Worm (Caenorhabditis elegans) whole organism, L2 larva: ENCODE measurements around the gene F53A3.7.

Experiments
- C34F6.9 ChIP-seq: fragments of 150-350 bp; optimal IDR thresholded peaks from 2 replicates; lab custom pipeline; 2014; ENCODE audit warnings: missing biosample characterization, missing genetic modification characterization
- F13H6.1 ChIP-seq: sonication (generic microtip); optimal IDR thresholded peaks from 2 replicates; lab custom pipeline; 2016; ENCODE audit warnings: missing genetic modification characterization, missing compliant biosample characterization
- R02D3.7 ChIP-seq: fragments of 150-350 bp; optimal IDR thresholded peaks from 2 replicates; lab custom pipeline; 2014; ENCODE audit warnings: missing biosample characterization, missing genetic modification characterization
- Y55F3AM.14 ChIP-seq: fragments of 200-800 bp; sonication (Bioruptor generic); optimal IDR thresholded peaks from 2 replicates; lab custom pipeline; 2018; ENCODE audit warnings: mild to moderate bottlenecking, missing genetic modification characterization, missing compliant biosample characterization
- ZK546.5 ChIP-seq: sonication (generic microtip); optimal IDR thresholded peaks from 2 replicates; lab custom pipeline; 2017; ENCODE audit warnings: missing biosample characterization, missing genetic modification characterization
- alr-1 ChIP-seq: fragments of 150-350 bp; optimal IDR thresholded peaks from 2 replicates; lab custom pipeline; 2014; ENCODE audit warnings: missing biosample characterization, missing genetic modification characterization
- aly-2 ChIP-seq: fragments of 150-350 bp; optimal IDR thresholded peaks from 2 replicates; lab custom pipeline; 2014; ENCODE audit warnings: missing biosample characterization, missing genetic modification characterization
- ama-1 ChIP-seq: fragments of 150-350 bp; optimal IDR thresholded peaks from 2 replicates; lab custom pipeline; 2018; ENCODE audit warnings: inconsistent platforms
- blmp-1 ChIP-seq: sonication (generic microtip); optimal IDR thresholded peaks from 2 replicates; lab custom pipeline; 2017; ENCODE audit warnings: missing genetic modification characterization, mild to moderate bottlenecking, missing compliant biosample characterization, antibody characterized with exemption, moderate library complexity; ENCODE audit not compliant: insufficient read depth
- ceh-16 ChIP-seq: fragments of 150-350 bp; optimal IDR thresholded peaks from 2 replicates; lab custom pipeline; 2014; ENCODE audit warnings: missing biosample characterization, missing genetic modification characterization
- ceh-82 ChIP-seq: fragments of 150-350 bp; optimal IDR thresholded peaks from 2 replicates; lab custom pipeline; 2014; ENCODE audit warnings: missing biosample characterization, missing genetic modification characterization
- crh-2 ChIP-seq: sonication (generic microtip); optimal IDR thresholded peaks from 2 replicates; lab custom pipeline; 2017; ENCODE audit warnings: missing biosample characterization, missing genetic modification characterization
- dmd-4 ChIP-seq: sonication (generic microtip); optimal IDR thresholded peaks from 2 replicates; lab custom pipeline; 2017; ENCODE audit warnings: missing biosample characterization, missing genetic modification characterization
- egl-27 ChIP-seq: sonication (generic microtip); optimal IDR thresholded peaks from 3 replicates; lab custom pipeline; 2017; ENCODE audit warnings: missing biosample characterization, missing genetic modification reagents, missing genetic modification characterization
- elt-1 ChIP-seq: fragments of 150-350 bp; optimal IDR thresholded peaks from 2 replicates; lab custom pipeline; 2014; ENCODE audit warnings: missing biosample characterization, missing genetic modification characterization
- elt-3 ChIP-seq: sonication (generic microtip); optimal IDR thresholded peaks from 2 replicates; lab custom pipeline; 2017; ENCODE audit warnings: missing biosample characterization, missing genetic modification characterization
- fos-1 ChIP-seq: fragments of 150-350 bp; optimal IDR thresholded peaks from 2 replicates; lab custom pipeline; 2014; ENCODE audit warnings: missing biosample characterization, missing genetic modification characterization
- gmeb-1 ChIP-seq: fragments of 150-350 bp; optimal IDR thresholded peaks from 2 replicates; lab custom pipeline; 2014; ENCODE audit warnings: missing biosample characterization, missing genetic modification characterization
- lin-11 ChIP-seq: fragments of 150-350 bp; sonication (generic microtip); optimal IDR thresholded peaks from 2 replicates; lab custom pipeline; 2014; ENCODE audit warnings: missing biosample characterization, missing genetic modification characterization, inconsistent platforms, mixed read lengths
- lin-13 ChIP-seq: fragments of 150-350 bp; optimal IDR thresholded peaks from 2 replicates; lab custom pipeline; 2014; ENCODE audit warnings: missing biosample characterization, missing genetic modification reagents, missing genetic modification characterization
- lin-39 ChIP-seq: fragments of 150-350 bp; optimal IDR thresholded peaks from 2 replicates; lab custom pipeline; 2014; ENCODE audit warnings: missing biosample characterization, missing genetic modification reagents, missing genetic modification characterization
- lsy-2 ChIP-seq, 2 experiments: fragments of 150-350 bp in 1 of 2; sonication (generic microtip) in 1 of 2; optimal IDR thresholded peaks; 2 replicates each; lab custom pipeline; 2014 to 2017; ENCODE audit warnings: missing biosample characterization in 2 of 2, missing genetic modification characterization in 2 of 2
- mab-5 ChIP-seq: fragments of 150-350 bp; optimal IDR thresholded peaks from 2 replicates; lab custom pipeline; 2014; ENCODE audit warnings: missing biosample characterization, missing genetic modification characterization
- mbf-1 ChIP-seq: sonication (generic microtip); optimal IDR thresholded peaks from 2 replicates; lab custom pipeline; 2017; ENCODE audit warnings: missing biosample characterization, missing genetic modification characterization
- mdl-1 ChIP-seq, 2 experiments: fragments of 150-350 bp in 1 of 2; sonication (generic microtip) in 1 of 2; optimal IDR thresholded peaks; 2 replicates each; lab custom pipeline; 2017; ENCODE audit warnings: missing biosample characterization in 2 of 2, missing genetic modification characterization in 2 of 2
- nhr-10 ChIP-seq: sonication (generic microtip); optimal IDR thresholded peaks from 2 replicates; lab custom pipeline; 2017; ENCODE audit warnings: missing biosample characterization, missing genetic modification characterization
- nhr-11 ChIP-seq: fragments of 150-350 bp; optimal IDR thresholded peaks from 2 replicates; lab custom pipeline; 2014; ENCODE audit warnings: missing biosample characterization, missing genetic modification characterization
- nhr-12 ChIP-seq: fragments of 150-350 bp; optimal IDR thresholded peaks from 2 replicates; lab custom pipeline; 2014; ENCODE audit warnings: missing biosample characterization, missing genetic modification characterization
- nhr-129 ChIP-seq: fragments of 150-350 bp; optimal IDR thresholded peaks from 2 replicates; lab custom pipeline; 2014; ENCODE audit warnings: missing biosample characterization, missing genetic modification characterization
- nhr-21 ChIP-seq: fragments of 150-350 bp; optimal IDR thresholded peaks from 2 replicates; lab custom pipeline; 2014; ENCODE audit warnings: missing biosample characterization, missing genetic modification characterization
- nhr-23 ChIP-seq: fragments of 150-350 bp; optimal IDR thresholded peaks from 2 replicates; lab custom pipeline; 2014; ENCODE audit warnings: missing biosample characterization, missing genetic modification reagents, missing genetic modification characterization
- nhr-237 ChIP-seq: fragments of 150-350 bp; optimal IDR thresholded peaks from 2 replicates; lab custom pipeline; 2014; ENCODE audit warnings: missing biosample characterization, missing genetic modification characterization
- nhr-25 ChIP-seq: fragments of 150-350 bp; sonication (generic microtip); optimal IDR thresholded peaks from 3 replicates; lab custom pipeline; 2014; ENCODE audit warnings: missing biosample characterization, missing genetic modification characterization
- nhr-6 ChIP-seq: fragments of 150-350 bp; optimal IDR thresholded peaks from 2 replicates; lab custom pipeline; 2014; ENCODE audit warnings: missing biosample characterization, missing genetic modification characterization
- nhr-77 ChIP-seq: fragments of 150-350 bp; optimal IDR thresholded peaks from 2 replicates; lab custom pipeline; 2014; ENCODE audit warnings: missing biosample characterization, missing genetic modification characterization
- peb-1 ChIP-seq: fragments of 150-350 bp; optimal IDR thresholded peaks from 2 replicates; lab custom pipeline; 2014; ENCODE audit warnings: missing biosample characterization, missing genetic modification characterization
- sem-4 ChIP-seq: fragments of 150-350 bp; optimal IDR thresholded peaks from 2 replicates; lab custom pipeline; 2014; ENCODE audit warnings: missing biosample characterization, missing genetic modification reagents, missing genetic modification characterization
- skn-1 ChIP-seq: sonication (generic microtip); optimal IDR thresholded peaks from 2 replicates; lab custom pipeline; 2017; ENCODE audit warnings: missing biosample characterization, missing genetic modification characterization
- sma-3 ChIP-seq: sonication (generic microtip); optimal IDR thresholded peaks from 2 replicates; lab custom pipeline; 2016; ENCODE audit warnings: missing genetic modification reagents, missing genetic modification characterization, missing compliant biosample characterization
- sma-9 ChIP-seq, 2 experiments: fragments of 150-350 bp in 1 of 2; sonication (generic microtip) in 1 of 2; optimal IDR thresholded peaks; 2 replicates each; lab custom pipeline; 2014 to 2016; ENCODE audit warnings: missing genetic modification characterization in 2 of 2, mild to moderate bottlenecking in 1 of 2, missing biosample characterization in 1 of 2, missing compliant biosample characterization in 1 of 2, missing genetic modification reagents in 1 of 2, moderate library complexity in 1 of 2
- snpc-4 ChIP-seq: fragments of 150-350 bp; optimal IDR thresholded peaks from 2 replicates; lab custom pipeline; 2014; ENCODE audit warnings: missing biosample characterization, missing genetic modification characterization
- unc-39 ChIP-seq: fragments of 150-350 bp; optimal IDR thresholded peaks from 2 replicates; lab custom pipeline; 2014; ENCODE audit warnings: missing biosample characterization, missing genetic modification characterization
- unc-55 ChIP-seq: fragments of 150-350 bp; sonication (generic microtip); optimal IDR thresholded peaks from 3 replicates; lab custom pipeline; 2014; ENCODE audit warnings: missing biosample characterization, missing genetic modification reagents, missing genetic modification characterization
- unc-62 ChIP-seq: fragments of 150-350 bp; optimal IDR thresholded peaks from 2 replicates; lab custom pipeline; 2014; ENCODE audit warnings: missing biosample characterization, missing genetic modification reagents, missing genetic modification characterization
- zag-1 ChIP-seq: fragments of 150-350 bp; optimal IDR thresholded peaks from 2 replicates; lab custom pipeline; 2014; ENCODE audit warnings: missing biosample characterization, missing genetic modification characterization
- ztf-1 ChIP-seq: fragments of 200-800 bp; sonication (Bioruptor generic); conservative IDR thresholded peaks from 2 replicates; pipeline ENCODE4 v1.3.6; 2022; ENCODE audit warnings: missing genetic modification characterization, missing compliant biosample characterization
- ztf-11 ChIP-seq: sonication (generic microtip); optimal IDR thresholded peaks from 2 replicates; lab custom pipeline; 2017; ENCODE audit warnings: missing biosample characterization, missing genetic modification characterization
- ztf-4 ChIP-seq: fragments of 150-350 bp; optimal IDR thresholded peaks from 2 replicates; lab custom pipeline; 2014; ENCODE audit warnings: missing biosample characterization, missing genetic modification characterization

The F53A3.7 gene

DNA sequence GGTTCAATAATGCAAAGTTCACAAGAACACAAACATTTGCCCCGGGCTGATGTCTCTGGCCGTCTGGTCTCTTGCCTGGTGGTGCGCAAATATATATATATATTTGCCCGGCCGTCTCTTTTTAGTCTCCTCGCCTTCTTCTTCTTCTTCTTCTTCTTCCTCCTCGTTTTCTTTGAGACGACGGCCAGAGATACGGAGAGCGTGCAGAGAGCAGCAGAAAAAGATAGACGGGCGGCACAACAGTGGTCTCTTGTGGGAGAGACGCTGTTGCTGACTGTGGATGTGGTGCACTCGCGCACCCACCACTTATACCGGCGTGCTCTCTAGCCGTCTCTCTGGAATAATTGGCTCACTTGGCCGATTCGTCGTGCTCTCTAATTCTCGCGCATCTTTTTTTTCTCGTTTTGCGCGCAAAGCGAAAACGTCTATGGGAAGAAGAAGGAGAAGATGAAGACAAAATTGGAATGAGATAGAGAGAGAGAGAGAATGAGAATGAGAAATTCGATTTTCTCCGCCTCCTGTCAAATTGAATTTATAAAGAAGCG, 30.1 kb upstream of the F53A3.7 start:
- TF ChIP-seq ztf-1 (GFP tag; lab: Robert Waterston, UW) (0 out of 2 replicates have a peak, but pooled peaks have one; percentile 90), C34F6.9 (peak; percentile 85), sma-3 (peak; percentile 98), mbf-1 (peak; percentile 1), dmd-4 (tag; lab: Kevin White, UChicago) (no peak), nhr-25 (tag; lab: Kevin White, UChicago) (peak; percentile 97), snpc-4 (tag; lab: Kevin White, UChicago) (peak; percentile 86), nhr-21 (peak; percentile 98), sem-4 (peak; percentile 94), nhr-23 (tag; lab: Kevin White, UChicago) (no peak), unc-62 (GFP tag; lab: Kevin White, UChicago) (peak; percentile 48), F13H6.1 (tag; lab: Kevin White, UChicago) (peak; percentile 100), mab-5 (tag; lab: Kevin White, UChicago) (peak; percentile 95), ztf-4 (peak; percentile 77), alr-1 (tag; lab: Kevin White, UChicago) (no peak), peb-1 (tag; lab: Kevin White, UChicago) (no peak), sma-9 (GFP tag; optimal IDR thresholded peaks at IDR 0.05; lab: Kevin White, UChicago) (peak; percentile 100), sma-9 (tag; optimal IDR thresholded peaks at IDR 0.05; lab: Kevin White, UChicago) (peak; percentile 98), nhr-237 (peak; percentile 74), Y55F3AM.14 (GFP tag; lab: Kevin White, UChicago) (peak; percentile 99), elt-3 (tag; lab: Kevin White, UChicago) (no peak), nhr-6 (peak; percentile 86), unc-39 (no peak), crh-2 (tag; lab: Kevin White, UChicago) (peak; percentile 93), ama-1 (lab: Kevin White, UChicago) (peak; percentile 62), R02D3.7 (tag; lab: Kevin White, UChicago) (peak; percentile 31), fos-1 (tag; lab: Kevin White, UChicago) (peak; percentile 82), ceh-82 (peak; percentile 57), nhr-11 (tag; lab: Kevin White, UChicago) (no peak), unc-55 (GFP tag; lab: Kevin White, UChicago) (peak; percentile 92), lin-13 (GFP tag; lab: Kevin White, UChicago) (peak; percentile 83), egl-27 (peak; percentile 100), lsy-2 (tag; optimal IDR thresholded peaks at IDR 0.05; lab: Kevin White, UChicago) (peak; percentile 71 to 92), mdl-1 (tag; optimal IDR thresholded peaks at IDR 0.05; lab: Kevin White, UChicago) (peak; percentile 96), lin-11 (tag; lab: Kevin White, UChicago) (peak; percentile 84), lin-39 (tag; lab: Kevin White, UChicago) (no peak), nhr-10 (tag; lab: Kevin White, UChicago) (peak; percentile 73), nhr-12 (no peak), ZK546.5 (no peak), nhr-129 (tag; lab: Kevin White, UChicago) (peak; percentile 88), zag-1 (peak; percentile 85), nhr-77 (tag; lab: Kevin White, UChicago) (no peak), aly-2 (tag; lab: Kevin White, UChicago) (no peak), ceh-16 (tag; lab: Kevin White, UChicago) (peak; percentile 85), skn-1 (tag; lab: Kevin White, UChicago) (no peak), gmeb-1 (tag; lab: Kevin White, UChicago) (peak; percentile 80), blmp-1 (tag; lab: Kevin White, UChicago) (peak; percentile 81), elt-1 (tag; lab: Kevin White, UChicago) (peak; percentile 13), ztf-11 (tag; lab: Kevin White, UChicago) (peak; percentile 36)
